Fruit fly (Drosophila melanogaster): ENCODE data around the gene CG9743.
A peak's percentile ranks its signal among the peaks of the same experiment; 100 is the strongest.

Gene CG9743

dm6 chr3R:30200091-30200698 is 2.6 kb downstream of the CG9743 start:
- no peak for TF ChIP-seq CG1024 (GFP tag; IDR thresholded peaks at IDR 0.05)
- no peak for TF ChIP-seq Tbp (GFP tag; optimal IDR thresholded peaks at IDR 0.05)
- no peak for TF ChIP-seq CG18262 (tag; optimal IDR thresholded peaks at IDR 0.05)
- peak; percentile 55 for TF ChIP-seq CG2120 (GFP tag; optimal IDR thresholded peaks at IDR 0.05)
- no peak for TF ChIP-seq bbx (GFP tag; IDR thresholded peaks at IDR 0.05; ENCODE audit: partially characterized antibody)
- TF ChIP-seq ro (GFP tag; IDR thresholded peaks at IDR 0.05) = no peak
- TF ChIP-seq Hmx (GFP tag; optimal IDR thresholded peaks at IDR 0.05) = no peak
- TF ChIP-seq Hr3 (GFP tag; optimal IDR thresholded peaks at IDR 0.05) = no peak
- TF ChIP-seq Awh (GFP tag; IDR thresholded peaks at IDR 0.05) = no peak
- no peak for TF ChIP-seq fru (optimal IDR thresholded peaks at IDR 0.05)
- no peak for TF ChIP-seq CG11560 (tag; IDR thresholded peaks at IDR 0.05)
- peak; percentile 33 for TF ChIP-seq Side (GFP tag; optimal IDR thresholded peaks at IDR 0.05)
- peak; percentile 24; the same call in 1 of the 2 replicates for TF ChIP-seq Adf1 (GFP tag; IDR thresholded peaks at IDR 0.05)
- TF ChIP-seq Mad (GFP tag; optimal IDR thresholded peaks at IDR 0.05) = no peak
- TF ChIP-seq knrl (GFP tag; IDR thresholded peaks at IDR 0.05; ENCODE audit: partially characterized antibody) = no peak
- peak; percentile 96 for TF ChIP-seq CG12769 (tag; optimal IDR thresholded peaks at IDR 0.05)
- no peak for TF ChIP-seq Ets97D (GFP tag; optimal IDR thresholded peaks at IDR 0.05)
- TF ChIP-seq h (optimal IDR thresholded peaks at IDR 0.05) = no peak
- peak; percentile 44 for TF ChIP-seq Ptx1 (GFP tag; IDR thresholded peaks at IDR 0.05)
- no peak for TF ChIP-seq Sin3A (optimal IDR thresholded peaks at IDR 0.05)
- TF ChIP-seq onecut (GFP tag; IDR thresholded peaks at IDR 0.05) = no peak
- peak; percentile 6 for TF ChIP-seq CG8388 (GFP tag; optimal IDR thresholded peaks at IDR 0.05)
- no peak for TF ChIP-seq yki (optimal IDR thresholded peaks at IDR 0.05)
- TF ChIP-seq toy (GFP tag; IDR thresholded peaks at IDR 0.05) = 0 out of 2 replicates have a peak, but pooled peaks have one; percentile 33
- TF ChIP-seq emc (GFP tag; optimal IDR thresholded peaks at IDR 0.05) = no peak
- peak; percentile 14 for TF ChIP-seq CG17385 (GFP tag; optimal IDR thresholded peaks at IDR 0.05)
- no peak for TF ChIP-seq Rx (GFP tag; IDR thresholded peaks at IDR 0.05)
- no peak for TF ChIP-seq CG13775 (GFP tag; optimal IDR thresholded peaks at IDR 0.05)
- no peak for TF ChIP-seq CG9609 (GFP tag; optimal IDR thresholded peaks at IDR 0.05)
- peak; percentile 11 for TF ChIP-seq ind (GFP tag; optimal IDR thresholded peaks at IDR 0.05)
- TF ChIP-seq CG11398 (GFP tag; optimal IDR thresholded peaks at IDR 0.05) = no peak
- TF ChIP-seq trh (GFP tag; optimal IDR thresholded peaks at IDR 0.05) = no peak
- TF ChIP-seq Six4 (GFP tag; optimal IDR thresholded peaks at IDR 0.05) = no peak
- TF ChIP-seq CG6272 (GFP tag; IDR thresholded peaks at IDR 0.05) = no peak
- no peak for TF ChIP-seq CG9215 (GFP tag; IDR thresholded peaks at IDR 0.05)
- TF ChIP-seq zfh2 (GFP tag; optimal IDR thresholded peaks at IDR 0.05) = peak; percentile 11
- no peak for TF ChIP-seq CG3726 (GFP tag; IDR thresholded peaks at IDR 0.05)
- no peak for TF ChIP-seq CG18619 (GFP tag; optimal IDR thresholded peaks at IDR 0.05)
- peak; percentile 24 for TF ChIP-seq ems (GFP tag; optimal IDR thresholded peaks at IDR 0.05)
- no peak for TF ChIP-seq sna (GFP tag; IDR thresholded peaks at IDR 0.05; ENCODE audit: partially characterized antibody)
- peak; percentile 36 for TF ChIP-seq lmd (GFP tag; IDR thresholded peaks at IDR 0.05)
- no peak for TF ChIP-seq CG15696 (tag; optimal IDR thresholded peaks at IDR 0.05)
- TF ChIP-seq corto (GFP tag; optimal IDR thresholded peaks at IDR 0.05) = no peak
- no peak for TF ChIP-seq CG3838 (GFP tag; optimal IDR thresholded peaks at IDR 0.05)
- TF ChIP-seq Oli (tag; optimal IDR thresholded peaks at IDR 0.05) = peak; percentile 8
- peak; percentile 26; the same call in 1 of the 2 replicates for TF ChIP-seq Rfx (GFP tag; IDR thresholded peaks at IDR 0.05)
- TF ChIP-seq CG1832 (GFP tag; optimal IDR thresholded peaks at IDR 0.05) = no peak
- TF ChIP-seq Fer3 (tag; optimal IDR thresholded peaks at IDR 0.05) = no peak
- TF ChIP-seq Ada2b (GFP tag; IDR thresholded peaks at IDR 0.05) = 0 out of 2 replicates have a peak, but pooled peaks have one; percentile 25
- peak; percentile 21 for TF ChIP-seq sd (tag; optimal IDR thresholded peaks at IDR 0.05)
- no peak for TF ChIP-seq seq (GFP tag; IDR thresholded peaks at IDR 0.05)
- no peak for TF ChIP-seq so (GFP tag; IDR thresholded peaks at IDR 0.05)
- peak; percentile 29 to 80 for TF ChIP-seq Pdp1 (GFP tag; optimal IDR thresholded peaks at IDR 0.05)

Data from whole organism, embryonic.